Worm (Caenorhabditis elegans) whole organism, midembryonic: ENCODE measurements around the gene Y50D4C.12.

Experiments
- T22C8.4 ChIP-seq: fragments of 200-800 bp; sonication (Bioruptor generic); IDR thresholded peaks from 2 replicates; pipeline ENCODE4 v1.3.6; 2022; ENCODE audit warnings: missing genetic modification characterization, missing compliant biosample characterization
- cog-1 ChIP-seq: sonication (generic microtip); optimal IDR thresholded peaks from 2 replicates; lab custom pipeline; 2016; ENCODE audit warnings: missing genetic modification characterization, missing compliant biosample characterization
- med-1 ChIP-seq: sonication (generic microtip); optimal IDR thresholded peaks from 2 replicates; lab custom pipeline; 2017; ENCODE audit warnings: missing genetic modification characterization, mild to moderate bottlenecking, missing compliant biosample characterization, antibody characterized with exemption, missing genetic modification reagents; ENCODE audit not compliant: insufficient read depth
- ztf-23 ChIP-seq: fragments of 200-800 bp; sonication (Bioruptor generic); IDR thresholded peaks from 2 replicates; pipeline ENCODE4 v1.3.6; 2022; ENCODE audit warnings: missing genetic modification reagents, missing genetic modification characterization, missing compliant biosample characterization

DNA sequence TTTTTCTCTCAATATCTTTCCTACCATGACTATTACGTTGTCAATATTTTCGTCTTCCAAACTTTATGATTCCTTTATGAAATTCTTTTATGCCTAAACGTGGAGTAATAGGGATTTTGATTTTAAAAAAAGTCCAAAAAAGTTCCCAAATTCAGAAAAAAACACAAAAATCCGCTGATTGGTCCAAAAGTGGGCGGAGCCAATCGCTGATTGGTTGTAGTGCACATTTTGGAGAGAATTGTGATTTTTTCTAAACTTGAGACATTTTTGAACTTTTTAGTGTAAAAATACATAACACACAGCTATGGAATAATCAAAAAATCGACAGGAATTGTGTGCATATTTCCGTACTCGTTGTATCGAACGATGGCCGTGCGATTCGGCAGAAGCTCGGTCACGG is 43.0 kb upstream of the Y50D4C.12 start:
- TF ChIP-seq med-1 (GFP tag; lab: Kevin White, UChicago) (no peak), cog-1 (tag; lab: Kevin White, UChicago) (no peak), ztf-23 (GFP tag; lab: Robert Waterston, UW) (no peak), T22C8.4 (GFP tag; lab: Robert Waterston, UW) (no peak)
